Fruit fly (Drosophila melanogaster) whole organism, embryonic: ENCODE results near the gene loqs.
A peak's percentile ranks its signal among the peaks of the same experiment; 100 is the strongest.

Experiments used
- Abd-B ChIP-seq: fragments of 200-800 bp; sonication (Bioruptor generic); optimal IDR thresholded peaks from 2 replicates; lab custom pipeline; 2018; ENCODE audit warnings: missing biosample characterization, mild to moderate bottlenecking, missing genetic modification characterization, moderate library complexity
- Antp ChIP-seq: fragments of 200-800 bp; sonication (Bioruptor generic); optimal IDR thresholded peaks from 3 replicates; lab custom pipeline; 2016; ENCODE audit warnings: missing biosample characterization, missing genetic modification characterization
- CG10431 ChIP-seq: fragments of 200-800 bp; sonication (Bioruptor generic); optimal IDR thresholded peaks from 3 replicates; lab custom pipeline; 2018; ENCODE audit warnings: missing biosample characterization, mild to moderate bottlenecking, missing genetic modification characterization
- CG13296 ChIP-seq: fragments of 200-800 bp; sonication (Bioruptor generic); optimal IDR thresholded peaks from 3 replicates; lab custom pipeline; 2018; ENCODE audit warnings: missing biosample characterization, mild to moderate bottlenecking, missing genetic modification characterization
- CG14860 ChIP-seq: fragments of 200-800 bp; sonication (Bioruptor generic); IDR thresholded peaks from 3 replicates; pipeline ENCODE4 v1.3.6; 2022; ENCODE audit warnings: missing biosample characterization, missing genetic modification characterization; ENCODE audit not compliant: partially characterized antibody
- CG15011 ChIP-seq: fragments of 200-800 bp; sonication (Bioruptor generic); optimal IDR thresholded peaks from 3 replicates; lab custom pipeline; 2018; ENCODE audit warnings: missing biosample characterization, mild to moderate bottlenecking, missing genetic modification characterization
- CG18262 ChIP-seq: fragments of 200-800 bp; optimal IDR thresholded peaks from 3 replicates; lab custom pipeline; 2019; ENCODE audit warnings: missing biosample characterization, mild to moderate bottlenecking, missing genetic modification characterization, moderate library complexity
- CG2120 ChIP-seq: fragments of 200-800 bp; sonication (Bioruptor generic); optimal IDR thresholded peaks from 3 replicates; lab custom pipeline; 2016; ENCODE audit warnings: missing biosample characterization, missing genetic modification characterization
- CG30020 ChIP-seq: fragments of 200-800 bp; optimal IDR thresholded peaks from 2 replicates; lab custom pipeline; 2019; ENCODE audit warnings: missing biosample characterization, mild to moderate bottlenecking, missing genetic modification characterization, moderate library complexity
- CG30431 ChIP-seq: fragments of 200-800 bp; sonication (Bioruptor generic); optimal IDR thresholded peaks from 2 replicates; lab custom pipeline; 2017; ENCODE audit warnings: missing biosample characterization, missing genetic modification characterization
- CG31441 ChIP-seq: fragments of 200-800 bp; sonication (Bioruptor generic); IDR thresholded peaks from 2 replicates; pipeline ENCODE4 v1.3.6; 2022; ENCODE audit warnings: missing biosample characterization, missing genetic modification characterization
- CG6791 ChIP-seq: fragments of 200-800 bp; sonication (Bioruptor generic); IDR thresholded peaks from 3 replicates; pipeline ENCODE4 v1.3.6; 2022; ENCODE audit warnings: missing biosample characterization, missing genetic modification characterization; ENCODE audit not compliant: partially characterized antibody
- CG6813 ChIP-seq: fragments of 200-800 bp; sonication (Bioruptor generic); optimal IDR thresholded peaks from 2 replicates; lab custom pipeline; 2017; ENCODE audit warnings: missing biosample characterization, missing genetic modification characterization, mild to moderate bottlenecking, moderate library complexity, missing genetic modification reagents
- CG6854 ChIP-seq: fragments of 200-800 bp; sonication (Bioruptor generic); optimal IDR thresholded peaks from 3 replicates; lab custom pipeline; 2017; ENCODE audit warnings: missing biosample characterization, mild to moderate bottlenecking, missing genetic modification characterization
- CG7928 ChIP-seq: fragments of 200-800 bp; sonication (Bioruptor generic); optimal IDR thresholded peaks from 2 replicates; lab custom pipeline; 2017; ENCODE audit warnings: missing biosample characterization, mild to moderate bottlenecking, missing genetic modification characterization
- CG9932 ChIP-seq: fragments of 200-800 bp; sonication (Bioruptor generic); IDR thresholded peaks from 2 replicates; pipeline ENCODE4 v1.3.6; 2022; ENCODE audit warnings: missing biosample characterization, missing genetic modification characterization
- CHES-1-like ChIP-seq: fragments of 200-800 bp; sonication (Bioruptor generic); optimal IDR thresholded peaks from 2 replicates; lab custom pipeline; 2016; ENCODE audit warnings: missing biosample characterization, missing genetic modification characterization
- Fer3 ChIP-seq: fragments of 200-800 bp; sonication (Bioruptor generic); optimal IDR thresholded peaks from 2 replicates; lab custom pipeline; 2018; ENCODE audit warnings: missing biosample characterization, mild to moderate bottlenecking, missing genetic modification characterization, moderate library complexity
- GATAe ChIP-seq: fragments of 200-800 bp; sonication (Bioruptor generic); conservative IDR thresholded peaks from 2 replicates; pipeline ENCODE4 v1.3.6; 2022; ENCODE audit warnings: missing biosample characterization, missing genetic modification characterization
- Hey ChIP-seq: fragments of 200-800 bp; sonication (Bioruptor generic); optimal IDR thresholded peaks from 3 replicates; lab custom pipeline; 2018; ENCODE audit warnings: missing biosample characterization, mild to moderate bottlenecking, missing genetic modification characterization
- Hmr ChIP-seq: fragments of 200-800 bp; sonication (Bioruptor generic); optimal IDR thresholded peaks from 3 replicates; lab custom pipeline; 2017; ENCODE audit warnings: mild to moderate bottlenecking, missing biosample characterization, missing genetic modification reagents, missing genetic modification characterization
- Stat92E ChIP-seq, 3 experiments: fragments of >200 bp in 2 of 3; fragments of 200-800 bp in 1 of 3; sonication (Bioruptor generic) in 1 of 3; optimal IDR thresholded peaks; 2 replicates each; lab custom pipeline; 2017 to 2019; ENCODE audit warnings: missing biosample characterization in 3 of 3, missing genetic modification characterization in 3 of 3, mild to moderate bottlenecking in 1 of 3, moderate library complexity in 1 of 3
- TFAM ChIP-seq: fragments of 200-800 bp; sonication (Bioruptor generic); optimal IDR thresholded peaks from 2 replicates; lab custom pipeline; 2017; ENCODE audit warnings: missing biosample characterization, missing genetic modification characterization, inconsistent platforms
- Xbp1 ChIP-seq: fragments of 200-800 bp; sonication (Bioruptor generic); optimal IDR thresholded peaks from 3 replicates; lab custom pipeline; 2016; ENCODE audit warnings: missing biosample characterization, mild to moderate bottlenecking, missing genetic modification characterization
- Xrp1 ChIP-seq: fragments of 200-800 bp; sonication (Bioruptor generic); IDR thresholded peaks from 2 replicates; pipeline ENCODE4 v1.3.6; 2022; ENCODE audit warnings: missing biosample characterization, missing genetic modification characterization
- ap ChIP-seq: fragments of 200-800 bp; sonication (Bioruptor generic); IDR thresholded peaks from 2 replicates; pipeline ENCODE4 v1.3.6; 2022; ENCODE audit warnings: missing biosample characterization, missing genetic modification characterization
- bsh ChIP-seq, 2 experiments: fragments of 200-800 bp; sonication (Bioruptor generic); optimal IDR thresholded peaks; 2 replicates each; lab custom pipeline; 2017 to 2018; ENCODE audit warnings: mild to moderate bottlenecking in 2 of 2, missing biosample characterization in 2 of 2, missing genetic modification characterization in 2 of 2, moderate library complexity in 1 of 2
- cad ChIP-seq: fragments of >200 bp; optimal IDR thresholded peaks from 2 replicates; lab custom pipeline; 2017; ENCODE audit warnings: missing biosample characterization, missing genetic modification characterization
- chm ChIP-seq: fragments of 200-800 bp; sonication (Bioruptor generic); IDR thresholded peaks from 2 replicates; pipeline ENCODE4 v1.3.6; 2022; ENCODE audit warnings: missing biosample characterization, missing genetic modification characterization
- dimm ChIP-seq: fragments of 200-800 bp; sonication (Bioruptor generic); IDR thresholded peaks from 2 replicates; pipeline ENCODE4 v1.3.6; 2022; ENCODE audit warnings: missing biosample characterization, missing genetic modification characterization
- dmrt99B ChIP-seq: fragments of 200-800 bp; sonication (Bioruptor generic); optimal IDR thresholded peaks from 2 replicates; lab custom pipeline; 2018; ENCODE audit warnings: missing biosample characterization, mild to moderate bottlenecking, missing genetic modification characterization, moderate library complexity
- dysf ChIP-seq: fragments of 200-800 bp; sonication (Bioruptor generic); IDR thresholded peaks from 3 replicates; pipeline ENCODE4 v1.3.6; 2022; ENCODE audit warnings: missing biosample characterization, missing genetic modification characterization
- ems ChIP-seq: fragments of 200-800 bp; sonication (Bioruptor generic); optimal IDR thresholded peaks from 3 replicates; lab custom pipeline; 2016; ENCODE audit warnings: missing biosample characterization, missing genetic modification characterization
- ewg ChIP-seq: fragments of 200-800 bp; sonication (Bioruptor generic); optimal IDR thresholded peaks from 3 replicates; lab custom pipeline; 2017; ENCODE audit warnings: mild to moderate bottlenecking, missing biosample characterization, missing genetic modification reagents, missing genetic modification characterization
- exex ChIP-seq: fragments of 200-800 bp; sonication (Bioruptor generic); optimal IDR thresholded peaks from 4 replicates; lab custom pipeline; 2018; ENCODE audit warnings: missing biosample characterization, mild to moderate bottlenecking, missing genetic modification characterization, moderate library complexity
- her ChIP-seq: fragments of 200-800 bp; sonication (Bioruptor generic); optimal IDR thresholded peaks from 2 replicates; lab custom pipeline; 2016; ENCODE audit warnings: missing biosample characterization, missing genetic modification characterization
- ind ChIP-seq: fragments of 200-800 bp; sonication (Bioruptor generic); optimal IDR thresholded peaks from 3 replicates; lab custom pipeline; 2016; ENCODE audit warnings: missing biosample characterization, missing genetic modification characterization
- kay ChIP-seq: fragments of 200-800 bp; sonication (Bioruptor generic); optimal IDR thresholded peaks from 2 replicates; lab custom pipeline; 2016; ENCODE audit warnings: missing biosample characterization, missing genetic modification characterization
- nau ChIP-seq: fragments of 200-800 bp; sonication (Bioruptor generic); optimal IDR thresholded peaks from 3 replicates; lab custom pipeline; 2017; ENCODE audit warnings: missing biosample characterization, mild to moderate bottlenecking, missing genetic modification characterization, missing genetic modification reagents
- nmo ChIP-seq: fragments of 200-800 bp; sonication (Bioruptor generic); optimal IDR thresholded peaks from 2 replicates; lab custom pipeline; 2018; ENCODE audit warnings: missing biosample characterization, mild to moderate bottlenecking, missing genetic modification characterization, moderate library complexity
- onecut ChIP-seq: fragments of 200-800 bp; sonication (Bioruptor generic); IDR thresholded peaks from 2 replicates; pipeline ENCODE4 v1.3.6; 2022; ENCODE audit warnings: missing biosample characterization, missing genetic modification characterization
- pan ChIP-seq, 4 experiments: fragments of >200 bp in 3 of 4; fragments of 200-800 bp in 1 of 4; sonication (Bioruptor generic) in 1 of 4; optimal IDR thresholded peaks in 3 of 4; IDR thresholded peaks in 1 of 4; 2 replicates each; pipeline versions ENCODE4 v1.3.6 to Lab custom; 2017 to 2022; ENCODE audit warnings: missing biosample characterization in 2 of 4, missing genetic modification characterization in 2 of 4, mixed read lengths in 1 of 4
- pita ChIP-seq: fragments of 200-800 bp; sonication (Bioruptor generic); optimal IDR thresholded peaks from 2 replicates; lab custom pipeline; 2017; ENCODE audit warnings: missing biosample characterization, mild to moderate bottlenecking, missing genetic modification characterization
- ro ChIP-seq: fragments of 200-800 bp; sonication (Bioruptor generic); IDR thresholded peaks from 2 replicates; pipeline ENCODE4 v1.3.6; 2022; ENCODE audit warnings: missing biosample characterization, missing genetic modification characterization
- slou ChIP-seq: fragments of 200-800 bp; sonication (Bioruptor generic); optimal IDR thresholded peaks from 3 replicates; lab custom pipeline; 2016; ENCODE audit warnings: missing biosample characterization, missing genetic modification characterization
- so ChIP-seq: fragments of 200-800 bp; sonication (Bioruptor generic); IDR thresholded peaks from 3 replicates; pipeline ENCODE4 v1.3.6; 2022; ENCODE audit warnings: missing biosample characterization, missing genetic modification characterization
- sob ChIP-seq: fragments of 200-800 bp; sonication (Bioruptor generic); IDR thresholded peaks from 2 replicates; pipeline ENCODE4 v1.3.6; 2022; ENCODE audit warnings: missing biosample characterization, missing genetic modification characterization
- ssp ChIP-seq: fragments of 200-800 bp; sonication (Bioruptor generic); IDR thresholded peaks from 2 replicates; pipeline ENCODE4 v1.3.6; 2022; ENCODE audit warnings: missing biosample characterization, missing genetic modification characterization
- zfh1 ChIP-seq: fragments of 200-800 bp; sonication (Bioruptor generic); IDR thresholded peaks from 3 replicates; pipeline ENCODE4 v1.3.6; 2022; ENCODE audit warnings: missing biosample characterization, missing genetic modification characterization

loqs gene

DNA sequence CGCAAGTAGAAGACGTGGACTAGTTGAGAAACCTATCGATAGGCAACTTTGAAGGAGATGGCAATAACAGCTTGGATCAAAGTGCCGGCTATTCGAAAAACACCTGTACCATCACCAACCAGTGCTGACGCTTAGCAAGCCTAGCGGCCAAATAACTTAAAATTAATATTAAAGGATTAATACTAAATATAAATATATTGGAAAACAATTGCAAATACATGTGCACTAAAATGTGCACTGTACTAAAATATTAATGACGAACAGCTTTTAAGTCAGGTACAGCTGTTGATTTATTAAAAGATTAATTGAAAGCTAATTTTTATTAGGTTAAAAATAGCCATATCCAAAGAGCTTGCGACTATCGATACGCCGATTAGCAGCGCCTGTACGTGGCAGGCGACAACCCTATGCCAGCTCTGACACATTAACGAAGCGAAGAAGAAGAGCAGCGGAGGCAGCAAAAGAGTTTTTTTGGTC lies 3.9 kb upstream of the loqs start, which contains the start of the genes CG9302 and beta'COP (continued):
- TF ChIP-seq CG9932 (GFP tag; lab: Robert Waterston, UW) = peak; percentile 81
- no peak for TF ChIP-seq Hmr
- TF ChIP-seq Xrp1 (GFP tag; lab: Robert Waterston, UW) = peak; percentile 52
- TF ChIP-seq ind = peak; percentile 73
- peak; percentile 78 for TF ChIP-seq CG2120 (GFP tag; lab: Kevin White, UChicago)
- peak; percentile 77 for TF ChIP-seq CG31441 (GFP tag; lab: Robert Waterston, UW)
- TF ChIP-seq ewg (GFP tag; lab: Kevin White, UChicago) = peak; percentile 47
- TF ChIP-seq Xbp1 (GFP tag; lab: Kevin White, UChicago) = peak; percentile 83
- TF ChIP-seq CHES-1-like = peak; percentile 59
- no peak for TF ChIP-seq ap (GFP tag; lab: Robert Waterston, UW)
- no peak for TF ChIP-seq GATAe
- no peak for TF ChIP-seq CG6854 (GFP tag; lab: Kevin White, UChicago)
- peak; percentile 69 for TF ChIP-seq CG30020
- TF ChIP-seq kay (GFP tag; lab: Kevin White, UChicago) = peak; percentile 75
- no peak for TF ChIP-seq dimm
- TF ChIP-seq sob (GFP tag; lab: Robert Waterston, UW) = peak; percentile 56; the same call in 1 of the 2 replicates
- no peak for TF ChIP-seq Hey (tag; lab: Kevin White, UChicago)
- TF ChIP-seq pan (optimal IDR thresholded peaks at IDR 0.05; lab: Kevin White, UChicago) = peak in 1 of 2 experiments; percentile 72
- peak; percentile 47 to 72 for TF ChIP-seq pan (GFP tag; optimal IDR thresholded peaks at IDR 0.05 in 1 of 2, IDR thresholded peaks at IDR 0.05 in 1 of 2)
- TF ChIP-seq CG6813 (GFP tag; lab: Kevin White, UChicago) = no peak
- peak; percentile 91 for TF ChIP-seq nmo (GFP tag; lab: Kevin White, UChicago)
- TF ChIP-seq CG15011 (GFP tag; lab: Kevin White, UChicago) = no peak
- no peak for TF ChIP-seq cad (GFP tag; lab: Kevin White, UChicago)
- peak; percentile 51 for TF ChIP-seq exex (tag; lab: Kevin White, UChicago)
- TF ChIP-seq TFAM (GFP tag; lab: Kevin White, UChicago) = no peak
- peak; percentile 60; the same call in 1 of the 3 replicates for TF ChIP-seq zfh1 (GFP tag; lab: Robert Waterston, UW)
- peak; percentile 68; the same call in 2 of the 3 replicates for TF ChIP-seq dysf (GFP tag; lab: Robert Waterston, UW)
- no peak for TF ChIP-seq CG13296 (GFP tag; lab: Kevin White, UChicago)
- TF ChIP-seq CG14860 = peak; percentile 68; the same call in 2 of the 3 replicates
- TF ChIP-seq Antp (GFP tag; lab: Kevin White, UChicago) = peak; percentile 34
- TF ChIP-seq CG10431 (GFP tag; lab: Kevin White, UChicago) = peak; percentile 17
- TF ChIP-seq chm (GFP tag; lab: Robert Waterston, UW) = no peak
- no peak for TF ChIP-seq so
- peak; percentile 29 to 42 for TF ChIP-seq bsh (GFP tag; optimal IDR thresholded peaks at IDR 0.05; lab: Kevin White, UChicago)
- TF ChIP-seq slou = peak; percentile 81
- peak; percentile 9 for TF ChIP-seq CG7928 (GFP tag; lab: Kevin White, UChicago)
- no peak for TF ChIP-seq pita (GFP tag; lab: Kevin White, UChicago)
- TF ChIP-seq ssp (GFP tag; lab: Robert Waterston, UW) = peak; percentile 54; the same call in 1 of the 2 replicates
- peak; percentile 91 for TF ChIP-seq Abd-B (GFP tag; lab: Kevin White, UChicago)
- 0 out of 2 replicates have a peak, but pooled peaks have one; percentile 17 for TF ChIP-seq onecut (GFP tag; lab: Robert Waterston, UW)
- TF ChIP-seq CG6791 (GFP tag; lab: Robert Waterston, UW) = peak; percentile 58; the same call in 1 of the 3 replicates
- TF ChIP-seq dmrt99B (tag; lab: Kevin White, UChicago) = no peak
- TF ChIP-seq nau (GFP tag; lab: Kevin White, UChicago) = no peak
- no peak for TF ChIP-seq ro (GFP tag; lab: Robert Waterston, UW)
- peak; percentile 74 for TF ChIP-seq CG18262
- peak; percentile 20 for TF ChIP-seq CG30431
- TF ChIP-seq ems (GFP tag; lab: Kevin White, UChicago) = no peak
- peak; percentile 64 for TF ChIP-seq Fer3 (tag; lab: Kevin White, UChicago)
- TF ChIP-seq her (GFP tag; lab: Kevin White, UChicago) = no peak
- peak in 1 of 3 experiments; percentile 58 for TF ChIP-seq Stat92E (GFP tag; optimal IDR thresholded peaks at IDR 0.05; lab: Kevin White, UChicago)
